Worm (Caenorhabditis elegans): ENCODE results near the gene cyk-7.

ce11 chrIII:7784201-7784600, 11.0 kb downstream of the cyk-7 start:
- TF ChIP-seq spr-1 (tag; optimal IDR thresholded peaks at IDR 0.05) = no peak
- TF ChIP-seq rbr-2 (tag; optimal IDR thresholded peaks at IDR 0.05) = no peak
- no peak for TF ChIP-seq jun-1 (tag; optimal IDR thresholded peaks at IDR 0.05)
- no peak for TF ChIP-seq fos-1 (tag; optimal IDR thresholded peaks at IDR 0.05)
- no peak for TF ChIP-seq mep-1 (tag; optimal IDR thresholded peaks at IDR 0.05)
- no peak for TF ChIP-seq nhr-77 (tag; optimal IDR thresholded peaks at IDR 0.05)
- no peak for TF ChIP-seq ama-1 (optimal IDR thresholded peaks at IDR 0.05)
- TF ChIP-seq ztf-7 (tag; optimal IDR thresholded peaks at IDR 0.05) = no peak
- TF ChIP-seq nhr-111 (GFP tag; optimal IDR thresholded peaks at IDR 0.05) = no peak
- no peak for TF ChIP-seq nhr-6 (tag; optimal IDR thresholded peaks at IDR 0.05)
- no peak for TF ChIP-seq mdl-1 (tag; optimal IDR thresholded peaks at IDR 0.05)
- TF ChIP-seq lin-39 (tag; optimal IDR thresholded peaks at IDR 0.05) = no peak

All from whole organism, L4 larva.